Fruit fly (Drosophila melanogaster) whole organism, pupa: ENCODE measurements around the gene RhoGEF4.

Experiments
- CG10348 ChIP-seq: fragments of 200-800 bp; sonication (Bioruptor generic); IDR thresholded peaks from 2 replicates; pipeline ENCODE4 v1.3.6; 2022; ENCODE audit warnings: missing biosample characterization, missing genetic modification characterization
- CG12605 ChIP-seq: fragments of 200-800 bp; sonication (Bioruptor generic); IDR thresholded peaks from 2 replicates; pipeline ENCODE4 v1.3.6; 2022; ENCODE audit warnings: missing biosample characterization, missing genetic modification characterization
- CG13204 ChIP-seq: fragments of 200-800 bp; sonication (Bioruptor generic); optimal IDR thresholded peaks from 2 replicates; lab custom pipeline; 2018; ENCODE audit warnings: missing biosample characterization, mild to moderate bottlenecking, missing genetic modification characterization, moderate library complexity
- CG14655 ChIP-seq: fragments of 200-800 bp; sonication (Bioruptor generic); optimal IDR thresholded peaks from 3 replicates; lab custom pipeline; 2017; ENCODE audit warnings: mild to moderate bottlenecking, missing biosample characterization, missing genetic modification reagents, missing genetic modification characterization
- CG15710 ChIP-seq: fragments of 200-800 bp; sonication (Bioruptor generic); optimal IDR thresholded peaks from 2 replicates; lab custom pipeline; 2018; ENCODE audit warnings: missing biosample characterization, mild to moderate bottlenecking, missing genetic modification characterization, moderate library complexity
- CG17806 ChIP-seq: fragments of 200-800 bp; sonication (Bioruptor generic); optimal IDR thresholded peaks from 2 replicates; lab custom pipeline; 2018; ENCODE audit warnings: missing biosample characterization, mild to moderate bottlenecking, missing genetic modification characterization, moderate library complexity
- CG32121 ChIP-seq: fragments of 200-800 bp; sonication (Bioruptor generic); IDR thresholded peaks from 2 replicates; pipeline ENCODE4 v1.3.6; 2022; ENCODE audit warnings: missing biosample characterization, missing genetic modification characterization
- CG34367 ChIP-seq: fragments of 200-800 bp; sonication (Bioruptor generic); optimal IDR thresholded peaks from 2 replicates; lab custom pipeline; 2018; ENCODE audit warnings: missing biosample characterization, mild to moderate bottlenecking, missing genetic modification characterization
- CG4496 ChIP-seq: fragments of 200-800 bp; sonication (Bioruptor generic); IDR thresholded peaks from 3 replicates; pipeline ENCODE4 v1.3.6; 2022; ENCODE audit warnings: missing biosample characterization, missing genetic modification characterization
- CG8159 ChIP-seq: fragments of 200-800 bp; sonication (Bioruptor generic); optimal IDR thresholded peaks from 3 replicates; lab custom pipeline; 2018; ENCODE audit warnings: missing biosample characterization, mild to moderate bottlenecking, missing genetic modification characterization, moderate library complexity
- CG8301 ChIP-seq: fragments of 200-800 bp; sonication (Bioruptor generic); optimal IDR thresholded peaks from 2 replicates; lab custom pipeline; 2018; ENCODE audit warnings: missing biosample characterization, mild to moderate bottlenecking, missing genetic modification characterization
- CG9948 ChIP-seq: fragments of 200-800 bp; sonication (Bioruptor generic); optimal IDR thresholded peaks from 2 replicates; lab custom pipeline; 2018; ENCODE audit warnings: missing biosample characterization, mild to moderate bottlenecking, missing genetic modification characterization, moderate library complexity
- D1 ChIP-seq: fragments of 200-800 bp; sonication (Bioruptor generic); optimal IDR thresholded peaks from 2 replicates; lab custom pipeline; 2018; ENCODE audit warnings: missing biosample characterization, mild to moderate bottlenecking, missing genetic modification characterization, moderate library complexity
- EcR ChIP-seq: fragments of 200-800 bp; sonication (Bioruptor generic); optimal IDR thresholded peaks from 3 replicates; lab custom pipeline; 2019; ENCODE audit warnings: missing biosample characterization, missing genetic modification characterization, mild to moderate bottlenecking, moderate library complexity, missing genetic modification reagents
- Ets98B ChIP-seq: fragments of 200-800 bp; sonication (Bioruptor generic); IDR thresholded peaks from 2 replicates; pipeline ENCODE4 v1.3.6; 2022; ENCODE audit warnings: missing biosample characterization, missing genetic modification characterization
- Pif1A ChIP-seq: fragments of 200-800 bp; sonication (Bioruptor generic); optimal IDR thresholded peaks from 3 replicates; lab custom pipeline; 2016; ENCODE audit warnings: missing biosample characterization, missing genetic modification characterization
- Pif1B ChIP-seq: fragments of 200-800 bp; sonication (Bioruptor generic); optimal IDR thresholded peaks from 3 replicates; lab custom pipeline; 2016; ENCODE audit warnings: missing biosample characterization, missing genetic modification characterization
- Snoo ChIP-seq: fragments of 200-800 bp; sonication (Bioruptor generic); optimal IDR thresholded peaks from 3 replicates; lab custom pipeline; 2017; ENCODE audit warnings: missing biosample characterization, mild to moderate bottlenecking, missing genetic modification characterization, inconsistent platforms
- fd96Ca ChIP-seq: fragments of 200-800 bp; sonication (Bioruptor generic); IDR thresholded peaks from 3 replicates; pipeline ENCODE4 v1.3.6; 2022; ENCODE audit warnings: missing biosample characterization, missing genetic modification characterization
- gl ChIP-seq: fragments of 200-800 bp; sonication (Bioruptor generic); optimal IDR thresholded peaks from 2 replicates; lab custom pipeline; 2018; ENCODE audit warnings: missing biosample characterization, mild to moderate bottlenecking, missing genetic modification characterization
- rn ChIP-seq: fragments of 200-800 bp; sonication (Bioruptor generic); IDR thresholded peaks from 2 replicates; pipeline ENCODE4 v1.3.6; 2022; ENCODE audit warnings: missing biosample characterization, missing genetic modification characterization

The RhoGEF4 gene

dm6 chr3L:7338786-7339185 lies 15.6 kb upstream of the RhoGEF4 start:
- no peak for TF ChIP-seq D1 (tag; lab: Kevin White, UChicago)
- TF ChIP-seq CG13204 = no peak
- TF ChIP-seq CG8159 = no peak
- no peak for TF ChIP-seq CG32121 (GFP tag; lab: Robert Waterston, UW)

- no peak for TF ChIP-seq rn (GFP tag; lab: Robert Waterston, UW)
- TF ChIP-seq CG4496 (GFP tag; lab: Robert Waterston, UW) = 0 out of 3 replicates have a peak, but pooled peaks have one; percentile 16
- TF ChIP-seq, all 21 proteins: peak for 1
Measured at dm6 chr3L:7334990-7335389, 11.8 kb upstream of the RhoGEF4 start, which contains the start of the genes wrm1 and wrm2. TSS of gene wrm1 (minus strand) at chr3L:7335226. TSS of gene wrm2 (minus strand) at chr3L:7335226.

dm6 chr3L:7328567-7329253 lies 5.5 kb upstream of the RhoGEF4 start, which contains the start of the genes mrva, CG42307 and mus312:
TSS of gene mrva (minus strand) at chr3L:7328842.
TSS of gene CG42307 (plus strand) at chr3L:7329132.
TSS of gene mus312 (plus strand) at chr3L:7329132.
- TF ChIP-seq Snoo (tag; lab: Kevin White, UChicago) (peak; percentile 82), CG8301 (no peak), gl (tag; lab: Kevin White, UChicago) (no peak), Pif1B (GFP tag; lab: Kevin White, UChicago) (no peak), CG15710 (tag; lab: Kevin White, UChicago) (peak; percentile 90), CG17806 (tag; lab: Kevin White, UChicago) (peak; percentile 83), Ets98B (GFP tag; lab: Robert Waterston, UW) (peak; percentile 57), CG10348 (GFP tag; lab: Robert Waterston, UW) (no peak), CG4496 (GFP tag; lab: Robert Waterston, UW) (peak; percentile 82), CG9948 (tag; lab: Kevin White, UChicago) (peak; percentile 80), rn (GFP tag; lab: Robert Waterston, UW) (no peak), CG34367 (tag; lab: Kevin White, UChicago) (peak; percentile 73), Pif1A (GFP tag; lab: Kevin White, UChicago) (no peak), CG32121 (GFP tag; lab: Robert Waterston, UW) (peak; percentile 79), CG14655 (GFP tag; lab: Kevin White, UChicago) (no peak), CG8159 (peak; percentile 89), fd96Ca (GFP tag; lab: Robert Waterston, UW) (peak; percentile 23; the same call in 1 of the 3 replicates), CG13204 (no peak), D1 (tag; lab: Kevin White, UChicago) (no peak), EcR (GFP tag; lab: Kevin White, UChicago) (peak; percentile 70), CG12605 (GFP tag; lab: Robert Waterston, UW) (peak; percentile 51; the same call in 1 of the 2 replicates)
- TF ChIP-seq, all 21 proteins: peak for 12

dm6 chr3L:7326676-7327075 lies 3.5 kb upstream of the RhoGEF4 start:
- TF ChIP-seq EcR (GFP tag; lab: Kevin White, UChicago) = peak; percentile 53
- TF ChIP-seq Snoo (tag; lab: Kevin White, UChicago) = no peak

- no peak for TF ChIP-seq Snoo (tag; lab: Kevin White, UChicago)
Measured at dm6 chr3L:7319768-7320167, 3.4 kb downstream of the RhoGEF4 start, which contains the start of gene CG8607. TSS of gene CG8607 (plus strand) at chr3L:7320068.

- TF ChIP-seq CG12605 (GFP tag; lab: Robert Waterston, UW) (no peak), CG14655 (GFP tag; lab: Kevin White, UChicago) (no peak), D1 (tag; lab: Kevin White, UChicago) (no peak), EcR (GFP tag; lab: Kevin White, UChicago) (no peak), fd96Ca (GFP tag; lab: Robert Waterston, UW) (no peak), CG32121 (GFP tag; lab: Robert Waterston, UW) (no peak), CG8159 (no peak)
- TF ChIP-seq, all 21 proteins: peak for 0
Measured at dm6 chr3L:7314133-7314532, 9.1 kb downstream of the RhoGEF4 start.

- TF ChIP-seq CG9948 (tag; lab: Kevin White, UChicago) (no peak), CG10348 (GFP tag; lab: Robert Waterston, UW) (no peak), CG32121 (GFP tag; lab: Robert Waterston, UW) (no peak), Pif1A (GFP tag; lab: Kevin White, UChicago) (no peak), CG8301 (no peak), CG17806 (tag; lab: Kevin White, UChicago) (no peak), fd96Ca (GFP tag; lab: Robert Waterston, UW) (no peak), Snoo (tag; lab: Kevin White, UChicago) (no peak), rn (GFP tag; lab: Robert Waterston, UW) (no peak)
- TF ChIP-seq, all 21 proteins: peak for 0
Measured at dm6 chr3L:7313559-7314132, 9.6 kb downstream of the RhoGEF4 start.
